Fruit fly (Drosophila melanogaster) S2 (cell line): ENCODE results near the gene CG11373.

ENCODE experiments used
- CG8478 ChIP-seq: fragments of >200 bp; optimal IDR thresholded peaks from 2 replicates; lab custom pipeline; 2018
- CTCF ChIP-seq, 2 experiments: fragments of >200 bp; optimal IDR thresholded peaks; 2 replicates each; lab custom pipeline; 2018

DNA sequence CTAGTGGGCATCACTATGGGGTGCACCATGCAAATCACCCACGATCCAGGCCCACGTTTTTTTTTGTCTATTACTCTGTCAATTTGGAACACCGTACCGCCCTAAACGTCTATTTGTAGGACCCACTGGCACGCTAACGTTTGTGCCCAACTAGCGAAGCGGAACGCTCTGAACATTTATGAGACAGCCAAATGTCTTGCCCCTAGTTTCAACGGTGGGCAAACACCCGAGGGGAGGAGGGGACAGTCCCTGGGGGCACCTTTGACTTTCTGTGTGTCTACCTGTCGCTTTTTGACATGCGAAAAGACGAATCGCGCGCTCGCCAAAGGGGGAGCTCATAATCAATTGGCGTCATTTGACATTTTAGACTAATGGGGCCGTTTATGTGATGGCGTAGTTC is 45.8 kb upstream of the CG11373 start:
- TF ChIP-seq CG8478 (no peak), CTCF (optimal IDR thresholded peaks at IDR 0.05; lab: Kevin White, UChicago) (no peak)
